Worm (Caenorhabditis elegans): ENCODE measurements around the gene C15C8.8.
A peak's percentile ranks its signal among the peaks of the same experiment; 100 is the strongest.

Gene C15C8.8

DNA sequence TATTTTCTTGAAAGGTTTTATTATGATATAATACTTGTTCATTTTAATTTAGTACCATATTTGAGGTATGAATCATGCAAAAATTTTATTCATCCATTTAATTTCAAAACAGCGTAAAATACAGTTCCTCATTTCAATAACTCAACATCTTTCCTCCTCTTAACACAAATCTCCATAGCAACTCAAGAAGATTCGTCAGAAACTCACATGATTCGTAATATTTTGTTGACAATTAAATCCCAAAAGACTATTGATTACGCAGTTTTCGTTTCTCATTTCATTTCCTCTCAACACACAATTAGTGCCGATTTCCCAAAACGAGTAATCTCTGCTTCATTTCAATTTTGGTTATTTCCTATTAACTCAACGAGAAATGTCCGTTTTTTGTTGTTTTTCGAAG is 44.0 kb downstream of the C15C8.8 start, which contains the start of gene R11D1.2:
Gene R11D1.2 (plus strand): TSS at position 301 of the 400 bp plus-strand sequence.
- TF ChIP-seq snu-23 (GFP tag; optimal IDR thresholded peaks at IDR 0.05) (no peak), efl-1 (optimal IDR thresholded peaks at IDR 0.05) (no peak), efl-1 (GFP tag; optimal IDR thresholded peaks at IDR 0.05 in 1 of 2) (peak in 1 of 2 experiments; percentile 77), unc-30 (tag; optimal IDR thresholded peaks at IDR 0.05) (no peak), nhr-28 (tag; optimal IDR thresholded peaks at IDR 0.05) (no peak), F16B12.6 (tag; optimal IDR thresholded peaks at IDR 0.05) (no peak), lin-15B (tag; optimal IDR thresholded peaks at IDR 0.05) (no peak), ceh-90 (tag; optimal IDR thresholded peaks at IDR 0.05) (no peak), nhr-19 (GFP tag; conservative IDR thresholded peaks at IDR 0.05) (no peak), ceh-8 (GFP tag; optimal IDR thresholded peaks at IDR 0.05) (peak; percentile 1)

DNA sequence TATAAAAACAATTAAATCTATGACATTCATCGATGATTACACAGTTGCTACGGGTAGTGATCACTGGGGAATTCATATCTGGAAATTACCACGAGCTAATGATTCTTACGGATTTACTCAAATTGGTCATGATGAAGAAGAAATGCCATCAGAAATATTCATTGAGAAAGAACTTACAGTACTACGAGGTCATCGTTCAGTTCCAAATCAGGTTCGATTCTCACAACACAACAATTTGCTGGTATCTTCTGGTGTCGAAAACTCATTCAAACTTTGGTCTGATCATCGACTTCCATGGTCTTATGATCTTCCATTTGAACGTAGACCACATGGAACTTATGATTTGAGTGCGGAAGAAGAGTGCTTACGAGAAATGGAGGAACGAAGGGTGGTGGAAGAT is 45.8 kb downstream of the C15C8.8 start:
- TF ChIP-seq ceh-88 (GFP tag; IDR thresholded peaks at IDR 0.05) = no peak
- no peak for TF ChIP-seq lir-3 (tag; optimal IDR thresholded peaks at IDR 0.05; ENCODE audit: poor library complexity)
- TF ChIP-seq nhr-76 (tag; optimal IDR thresholded peaks at IDR 0.05) = no peak
- TF ChIP-seq ztf-4 (tag; optimal IDR thresholded peaks at IDR 0.05) = no peak
- no peak for TF ChIP-seq hpl-2 (GFP tag; optimal IDR thresholded peaks at IDR 0.05)
- no peak for TF ChIP-seq lin-15B (tag; optimal IDR thresholded peaks at IDR 0.05)
- no peak for TF ChIP-seq efl-3 (GFP tag; optimal IDR thresholded peaks at IDR 0.05)
- no peak for TF ChIP-seq efl-1 (optimal IDR thresholded peaks at IDR 0.05)
- TF ChIP-seq efl-1 (GFP tag; optimal IDR thresholded peaks at IDR 0.05 in 1 of 2) = peak in 1 of 2 experiments; percentile 65

DNA sequence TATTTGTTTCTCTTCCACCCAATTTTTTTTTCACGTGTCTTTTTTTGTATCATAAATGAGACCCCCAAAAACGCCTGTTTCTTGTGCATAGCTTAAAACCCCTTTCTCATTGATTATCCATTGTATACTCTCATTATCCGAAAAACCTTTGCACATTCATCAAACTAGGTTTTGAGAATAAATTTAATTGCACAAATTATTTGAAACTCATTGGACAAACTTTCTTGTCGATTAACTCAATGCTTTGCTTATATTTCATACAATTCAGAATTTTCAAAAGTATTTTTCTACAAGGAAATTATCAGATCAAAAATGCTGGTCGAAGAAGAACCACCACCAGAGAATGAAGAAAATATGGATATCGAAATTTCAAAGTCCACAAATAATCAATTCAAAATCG is 48.2 kb downstream of the C15C8.8 start, which contains the start of gene R11D1.1:
Gene R11D1.1 (plus strand): TSS at position 301 of the 400 bp plus-strand sequence.
- no peak for TF ChIP-seq nhr-237 (tag; optimal IDR thresholded peaks at IDR 0.05)
- TF ChIP-seq ztf-11 (tag; optimal IDR thresholded peaks at IDR 0.05) = no peak
- no peak for TF ChIP-seq unc-86 (tag; optimal IDR thresholded peaks at IDR 0.05)
- no peak for TF ChIP-seq sptf-1 (tag; optimal IDR thresholded peaks at IDR 0.05)
- no peak for TF ChIP-seq nhr-84 (tag; optimal IDR thresholded peaks at IDR 0.05)
- no peak for TF ChIP-seq ces-1 (GFP tag; optimal IDR thresholded peaks at IDR 0.05)
- TF ChIP-seq elt-3 (tag; optimal IDR thresholded peaks at IDR 0.05) = no peak
- no peak for TF ChIP-seq mab-9 (GFP tag; IDR thresholded peaks at IDR 0.05)
- no peak for TF ChIP-seq nhr-20 (tag; optimal IDR thresholded peaks at IDR 0.05)
- no peak for TF ChIP-seq unc-62 (GFP tag; optimal IDR thresholded peaks at IDR 0.05)
- no peak for TF ChIP-seq fkh-8 (tag; optimal IDR thresholded peaks at IDR 0.05)

Data from whole organism, L1 larva.